Fruit fly (Drosophila melanogaster): ENCODE data around the gene CG7992.

DNA sequence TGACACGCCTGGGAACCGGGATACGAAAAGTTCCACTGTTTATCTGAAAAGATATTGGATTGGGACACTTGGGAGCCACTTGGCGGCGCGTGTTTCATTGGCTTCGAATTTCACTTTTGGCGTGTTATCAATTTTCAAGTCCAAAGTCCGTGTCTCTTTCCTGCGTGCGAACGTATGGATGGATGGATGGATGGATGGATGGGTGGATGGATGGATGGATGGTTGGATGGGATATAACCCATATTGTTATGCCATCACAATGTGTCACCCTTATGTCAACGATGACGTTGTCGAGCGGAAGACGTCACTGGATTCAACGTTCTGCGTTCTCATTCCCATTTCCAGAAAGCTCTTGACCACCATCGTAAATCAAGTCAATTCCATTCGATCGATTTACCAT lies 40.7 kb upstream of the CG7992 start:
- TF ChIP-seq ovo (GFP tag; optimal IDR thresholded peaks at IDR 0.05) (no peak), kay (GFP tag; ENCODE audit: borderline replicate concordance) (no peak), tj (GFP tag; optimal IDR thresholded peaks at IDR 0.05) (no peak)
